Worm (Caenorhabditis elegans) whole organism, young adult: ENCODE measurements around the gene B0524.6.

Source experiments
- K12H6.12 ChIP-seq: fragments of 200-800 bp; sonication (Bioruptor generic); optimal IDR thresholded peaks from 2 replicates; lab custom pipeline; 2018; ENCODE audit warnings: mild to moderate bottlenecking, missing genetic modification characterization, missing compliant biosample characterization
- Y53G8AR.9 ChIP-seq: fragments of 200-800 bp; sonication (Bioruptor generic); conservative IDR thresholded peaks from 2 replicates; pipeline ENCODE4 v1.3.6; 2022; ENCODE audit warnings: missing genetic modification reagents, missing genetic modification characterization, missing compliant biosample characterization
- aptf-2 ChIP-seq: fragments of 200-800 bp; sonication (Bioruptor generic); conservative IDR thresholded peaks from 2 replicates; pipeline ENCODE4 v1.3.6; 2022; ENCODE audit warnings: missing genetic modification reagents, missing genetic modification characterization, missing compliant biosample characterization
- athp-1 ChIP-seq: sonication (generic microtip); optimal IDR thresholded peaks from 2 replicates; lab custom pipeline; 2017; ENCODE audit warnings: mild to moderate bottlenecking, missing genetic modification characterization, missing compliant biosample characterization
- attf-3 ChIP-seq: fragments of 200-800 bp; sonication (Bioruptor generic); conservative IDR thresholded peaks from 2 replicates; pipeline ENCODE4 v1.3.6; 2022; ENCODE audit warnings: missing genetic modification reagents, missing genetic modification characterization, missing compliant biosample characterization
- attf-5 ChIP-seq: fragments of 200-800 bp; sonication (Bioruptor generic); optimal IDR thresholded peaks from 2 replicates; lab custom pipeline; 2018; ENCODE audit warnings: mild to moderate bottlenecking, missing genetic modification characterization, missing compliant biosample characterization
- bed-1 ChIP-seq: fragments of 200-800 bp; sonication (Bioruptor generic); IDR thresholded peaks from 2 replicates; pipeline ENCODE4 v1.3.6; 2022; ENCODE audit warnings: missing genetic modification reagents, missing genetic modification characterization, missing compliant biosample characterization
- cebp-2 ChIP-seq: fragments of 200-800 bp; sonication (Bioruptor generic); IDR thresholded peaks from 2 replicates; pipeline ENCODE4 v1.3.6; 2022; ENCODE audit warnings: missing genetic modification characterization, missing compliant biosample characterization
- ceh-100 ChIP-seq: fragments of 200-800 bp; sonication (Bioruptor generic); IDR thresholded peaks from 2 replicates; pipeline ENCODE4 v1.3.6; 2022; ENCODE audit warnings: missing genetic modification reagents, missing genetic modification characterization, missing compliant biosample characterization
- chd-7 ChIP-seq: sonication (generic microtip); optimal IDR thresholded peaks from 2 replicates; lab custom pipeline; 2016; ENCODE audit warnings: mild to moderate bottlenecking, missing genetic modification characterization, moderate library complexity, missing compliant biosample characterization
- dpl-1 ChIP-seq: fragments of 150-350 bp; optimal IDR thresholded peaks from 2 replicates; lab custom pipeline; 2014; ENCODE audit warnings: missing biosample characterization, missing genetic modification reagents, missing genetic modification characterization
- efl-1 ChIP-seq: fragments of 150-350 bp; optimal IDR thresholded peaks from 2 replicates; lab custom pipeline; 2014; ENCODE audit warnings: missing biosample characterization, missing genetic modification reagents, missing genetic modification characterization
- egl-18 ChIP-seq: fragments of 200-800 bp; sonication (Bioruptor generic); IDR thresholded peaks from 2 replicates; pipeline ENCODE4 v1.3.6; 2022; ENCODE audit warnings: missing genetic modification reagents, missing genetic modification characterization, missing compliant biosample characterization
- egl-44 ChIP-seq: fragments of 200-800 bp; sonication (Bioruptor generic); IDR thresholded peaks from 2 replicates; pipeline ENCODE4 v1.3.6; 2022; ENCODE audit warnings: missing genetic modification reagents, missing genetic modification characterization, missing compliant biosample characterization
- egrh-3 ChIP-seq: fragments of 200-800 bp; sonication (Bioruptor generic); IDR thresholded peaks from 2 replicates; pipeline ENCODE4 v1.3.6; 2022; ENCODE audit warnings: missing genetic modification reagents, missing genetic modification characterization, missing compliant biosample characterization
- fkh-3 ChIP-seq: sonication (generic microtip); optimal IDR thresholded peaks from 2 replicates; lab custom pipeline; 2016; ENCODE audit warnings: mild to moderate bottlenecking, missing genetic modification characterization, missing compliant biosample characterization
- gei-17 ChIP-seq: fragments of 200-800 bp; sonication (Bioruptor generic); optimal IDR thresholded peaks from 2 replicates; lab custom pipeline; 2018; ENCODE audit warnings: mild to moderate bottlenecking, missing genetic modification characterization, missing compliant biosample characterization
- let-607 ChIP-seq, 2 experiments: fragments of 200-800 bp in 1 of 2; sonication (Bioruptor generic) in 1 of 2; sonication (generic microtip) in 1 of 2; optimal IDR thresholded peaks; 2 replicates each; lab custom pipeline; 2016 to 2018; ENCODE audit warnings: mild to moderate bottlenecking in 2 of 2, missing compliant biosample characterization in 2 of 2, missing genetic modification characterization in 2 of 2, moderate library complexity in 2 of 2, missing genotype in 1 of 2
- lsl-1 ChIP-seq: fragments of 200-800 bp; sonication (Bioruptor generic); optimal IDR thresholded peaks from 2 replicates; lab custom pipeline; 2018; ENCODE audit warnings: mild to moderate bottlenecking, missing genetic modification characterization, moderate library complexity, missing compliant biosample characterization
- madf-8 ChIP-seq: fragments of 200-800 bp; sonication (Bioruptor generic); conservative IDR thresholded peaks from 2 replicates; pipeline ENCODE4 v1.3.6; 2022; ENCODE audit warnings: missing genetic modification reagents, missing genetic modification characterization, missing compliant biosample characterization
- mel-28 ChIP-seq: sonication (generic microtip); optimal IDR thresholded peaks from 2 replicates; lab custom pipeline; 2016; ENCODE audit warnings: borderline replicate concordance, mild to moderate bottlenecking, missing genetic modification characterization, missing compliant biosample characterization
- nfya-2 ChIP-seq: fragments of 200-800 bp; sonication (Bioruptor generic); IDR thresholded peaks from 2 replicates; pipeline ENCODE4 v1.3.6; 2022; ENCODE audit warnings: missing genetic modification reagents, missing genetic modification characterization, missing compliant biosample characterization
- nfyb-1 ChIP-seq: fragments of 200-800 bp; sonication (Bioruptor generic); IDR thresholded peaks from 2 replicates; pipeline ENCODE4 v1.3.6; 2022; ENCODE audit warnings: missing genetic modification reagents, missing genetic modification characterization, missing compliant biosample characterization
- nhr-120 ChIP-seq: fragments of 200-800 bp; sonication (Bioruptor generic); IDR thresholded peaks from 2 replicates; pipeline ENCODE4 v1.3.6; 2022; ENCODE audit warnings: missing genetic modification characterization, missing compliant biosample characterization
- rec-8 ChIP-seq, 2 experiments: sonication (generic microtip); optimal IDR thresholded peaks; 2 replicates each; lab custom pipeline; 2016; ENCODE audit warnings: mild to moderate bottlenecking in 2 of 2, missing genetic modification characterization in 2 of 2, missing genetic modification reagents in 2 of 2, missing genotype in 2 of 2, missing biosample characterization in 1 of 2, missing compliant biosample characterization in 1 of 2, moderate library complexity in 1 of 2
- sea-2 ChIP-seq: fragments of 200-800 bp; sonication (Bioruptor generic); IDR thresholded peaks from 2 replicates; pipeline ENCODE4 v1.3.6; 2022; ENCODE audit warnings: missing genetic modification characterization, missing compliant biosample characterization
- unc-62 ChIP-seq: fragments of 150-350 bp; optimal IDR thresholded peaks from 2 replicates; lab custom pipeline; 2014; ENCODE audit warnings: missing biosample characterization, missing genetic modification reagents, missing genetic modification characterization
- zfh-2 ChIP-seq: fragments of 200-800 bp; sonication (Bioruptor generic); conservative IDR thresholded peaks from 2 replicates; pipeline ENCODE4 v1.3.6; 2022; ENCODE audit warnings: missing genetic modification reagents, missing genetic modification characterization, missing compliant biosample characterization

B0524.6 gene

DNA sequence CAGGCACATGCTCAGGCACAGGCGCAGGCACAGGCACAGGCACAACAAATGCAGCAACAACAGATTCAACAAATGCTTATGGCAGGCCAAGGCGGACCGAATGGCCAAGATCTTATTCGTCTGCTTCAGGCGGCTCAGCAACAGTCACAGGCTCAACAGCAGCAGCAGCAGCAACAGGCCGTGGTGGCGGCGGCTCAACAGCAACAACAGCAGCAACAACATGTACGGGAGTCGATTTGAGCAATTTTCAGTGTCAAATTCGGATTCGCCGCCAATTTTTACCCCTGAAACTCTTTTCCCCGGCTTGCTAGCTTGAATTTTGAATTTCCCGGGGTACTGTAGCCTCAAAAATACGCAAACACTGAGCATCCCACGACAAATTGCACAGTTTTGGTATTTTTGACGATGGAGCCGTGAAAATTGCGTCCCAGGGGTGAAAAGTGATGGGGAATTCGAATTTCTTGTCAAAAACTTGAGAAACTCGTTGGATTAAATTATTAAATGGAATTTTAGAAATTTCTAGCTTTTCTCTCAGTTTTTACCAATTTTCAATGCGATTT, 32.5 kb upstream of the B0524.6 start:
- TF ChIP-seq attf-3 (GFP tag; lab: Robert Waterston, UW): no peak
- TF ChIP-seq zfh-2 (GFP tag; lab: Robert Waterston, UW): peak; percentile 69
- TF ChIP-seq lsl-1 (GFP tag; lab: Kevin White, UChicago): peak; percentile 15
- peak; percentile 42 for TF ChIP-seq fkh-3 (tag; lab: Kevin White, UChicago)
- peak; percentile 22; the same call in 1 of the 2 replicates for TF ChIP-seq egrh-3 (GFP tag; lab: Robert Waterston, UW)
- TF ChIP-seq madf-8: no peak

DNA sequence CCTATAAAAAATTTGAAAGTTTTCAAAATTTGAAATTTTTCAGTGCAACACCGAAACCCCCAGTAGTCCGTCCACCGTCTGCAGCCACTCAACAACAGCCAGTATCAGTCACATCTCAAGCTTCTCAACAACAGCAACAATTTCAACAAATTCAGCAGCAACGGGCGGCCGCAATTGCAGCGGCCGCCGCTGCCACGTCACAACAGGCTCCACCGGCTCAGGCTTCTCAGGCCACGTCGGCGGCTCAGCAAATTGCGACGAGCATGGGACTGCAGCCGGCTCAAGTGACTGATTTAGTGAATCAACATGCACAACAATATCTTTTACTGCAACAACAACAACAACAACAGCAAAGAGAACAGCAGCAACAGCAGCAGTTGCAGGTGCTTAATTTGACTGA, 28.7 kb upstream of the B0524.6 start:
- TF ChIP-seq egrh-3 (GFP tag; lab: Robert Waterston, UW) (peak; percentile 50; the same call in 1 of the 2 replicates), K12H6.12 (no peak), zfh-2 (GFP tag; lab: Robert Waterston, UW) (peak; percentile 74)

DNA sequence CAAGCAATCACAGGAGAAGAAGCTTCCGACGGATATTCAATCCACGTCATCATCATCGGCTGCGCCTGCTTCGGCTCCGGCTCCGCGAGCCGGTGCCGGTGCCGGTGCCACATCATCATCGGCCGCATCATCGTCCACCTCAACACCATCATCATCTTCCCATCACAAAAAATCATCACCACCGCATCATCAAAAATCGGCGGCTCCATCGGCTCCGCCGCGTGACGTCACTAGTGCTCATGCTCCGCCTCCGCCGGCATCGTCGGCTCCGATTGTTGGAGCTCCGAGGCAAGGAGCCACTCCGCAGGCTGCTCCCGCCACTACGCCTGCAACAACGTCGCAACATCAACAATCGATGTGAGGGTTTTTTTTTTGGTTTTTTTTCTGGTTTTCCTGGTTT, 26.6 kb upstream of the B0524.6 start:
- TF ChIP-seq lsl-1 (GFP tag; lab: Kevin White, UChicago) (no peak), nfyb-1 (GFP tag; lab: Robert Waterston, UW) (peak; percentile 15; the same call in 1 of the 2 replicates), dpl-1 (GFP tag; lab: Kevin White, UChicago) (no peak), aptf-2 (GFP tag; lab: Robert Waterston, UW) (no peak), mel-28 (no peak), nhr-120 (GFP tag; lab: Robert Waterston, UW) (no peak), cebp-2 (GFP tag; lab: Robert Waterston, UW) (no peak), athp-1 (tag; lab: Kevin White, UChicago) (no peak), bed-1 (GFP tag; lab: Robert Waterston, UW) (no peak), let-607 (tag; optimal IDR thresholded peaks at IDR 0.05; lab: Kevin White, UChicago) (no peak), nfya-2 (GFP tag; lab: Robert Waterston, UW) (no peak), zfh-2 (GFP tag; lab: Robert Waterston, UW) (peak; percentile 73), ceh-100 (GFP tag; lab: Robert Waterston, UW) (no peak), egrh-3 (GFP tag; lab: Robert Waterston, UW) (peak; percentile 72; the same call in 1 of the 2 replicates), rec-8 (tag; optimal IDR thresholded peaks at IDR 0.05; lab: Kevin White, UChicago) (no peak)

DNA sequence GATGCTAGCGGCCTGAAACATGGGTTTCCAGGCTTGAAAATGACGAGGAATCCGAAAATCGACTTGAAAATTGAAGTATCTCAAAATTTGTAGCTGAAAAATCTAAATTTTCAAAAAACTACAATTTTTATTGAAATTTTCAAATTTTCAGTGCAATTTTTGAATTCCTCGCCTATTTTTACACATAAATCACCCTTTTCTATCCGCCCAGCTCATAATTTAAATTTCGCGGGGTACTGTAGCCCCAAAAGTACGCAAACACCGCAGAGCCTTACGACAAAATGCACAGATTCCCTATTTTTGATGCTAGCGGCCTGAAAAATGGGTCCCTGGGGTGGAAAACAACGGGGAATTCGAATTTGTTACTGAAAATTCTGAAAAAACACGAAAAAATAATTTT, 26.1 kb upstream of the B0524.6 start:
- TF ChIP-seq chd-7 (tag; lab: Kevin White, UChicago) (no peak), egl-44 (GFP tag; lab: Robert Waterston, UW) (no peak), Y53G8AR.9 (no peak), gei-17 (GFP tag; lab: Kevin White, UChicago) (no peak), unc-62 (GFP tag; lab: Kevin White, UChicago) (no peak), efl-1 (GFP tag; lab: Kevin White, UChicago) (no peak), attf-5 (GFP tag; lab: Kevin White, UChicago) (no peak), zfh-2 (GFP tag; lab: Robert Waterston, UW) (no peak), egl-18 (GFP tag; lab: Robert Waterston, UW) (no peak), sea-2 (no peak), nhr-120 (GFP tag; lab: Robert Waterston, UW) (no peak)

DNA sequence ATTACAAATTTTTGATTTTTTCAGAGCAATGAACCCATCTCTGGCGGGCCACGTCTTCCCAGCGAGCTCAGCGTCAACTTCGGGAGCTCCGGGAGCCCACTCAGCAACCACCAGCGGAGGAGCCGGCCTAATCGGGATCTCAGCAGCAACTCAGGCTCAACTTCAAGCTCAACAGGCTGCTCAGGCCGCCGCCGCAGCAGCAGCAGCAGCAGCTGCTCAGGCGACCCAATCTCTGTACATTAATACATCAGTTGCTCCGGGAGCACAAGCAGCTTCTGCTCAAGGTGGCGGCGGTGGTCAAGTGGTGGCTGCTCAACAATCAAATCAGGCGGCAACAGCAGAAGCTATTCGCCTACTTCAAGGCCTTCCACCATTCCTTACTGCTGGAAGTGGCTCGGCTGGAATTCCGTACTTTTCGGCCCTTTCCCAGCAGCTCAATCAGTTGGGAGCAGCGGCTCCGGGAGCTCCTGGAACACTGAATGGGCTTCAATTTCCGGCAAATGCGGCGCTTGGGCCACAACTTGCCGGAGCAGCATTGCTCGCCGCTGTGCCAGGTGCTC, 25.4 kb upstream of the B0524.6 start:
- TF ChIP-seq zfh-2 (GFP tag; lab: Robert Waterston, UW) (peak; percentile 89), egrh-3 (GFP tag; lab: Robert Waterston, UW) (peak; percentile 91), nhr-120 (GFP tag; lab: Robert Waterston, UW) (no peak)
